Fruit fly (Drosophila melanogaster) Kc167 (cell line): Measurements from ENCODE around the gene CG17270.

Experiments
- Myc ChIP-seq: fragments of >200 bp; optimal IDR thresholded peaks from 2 replicates; lab custom pipeline; 2017; ENCODE audit warnings: missing external identifiers
- Sin3A ChIP-seq: fragments of >200 bp; optimal IDR thresholded peaks from 2 replicates; lab custom pipeline; 2018; ENCODE audit warnings: missing external identifiers
- h ChIP-seq: fragments of >200 bp; optimal IDR thresholded peaks from 3 replicates; lab custom pipeline; 2018; ENCODE audit warnings: missing external identifiers
- insv ChIP-seq: fragments of >200 bp; optimal IDR thresholded peaks from 3 replicates; lab custom pipeline; 2018; ENCODE audit warnings: missing external identifiers

DNA sequence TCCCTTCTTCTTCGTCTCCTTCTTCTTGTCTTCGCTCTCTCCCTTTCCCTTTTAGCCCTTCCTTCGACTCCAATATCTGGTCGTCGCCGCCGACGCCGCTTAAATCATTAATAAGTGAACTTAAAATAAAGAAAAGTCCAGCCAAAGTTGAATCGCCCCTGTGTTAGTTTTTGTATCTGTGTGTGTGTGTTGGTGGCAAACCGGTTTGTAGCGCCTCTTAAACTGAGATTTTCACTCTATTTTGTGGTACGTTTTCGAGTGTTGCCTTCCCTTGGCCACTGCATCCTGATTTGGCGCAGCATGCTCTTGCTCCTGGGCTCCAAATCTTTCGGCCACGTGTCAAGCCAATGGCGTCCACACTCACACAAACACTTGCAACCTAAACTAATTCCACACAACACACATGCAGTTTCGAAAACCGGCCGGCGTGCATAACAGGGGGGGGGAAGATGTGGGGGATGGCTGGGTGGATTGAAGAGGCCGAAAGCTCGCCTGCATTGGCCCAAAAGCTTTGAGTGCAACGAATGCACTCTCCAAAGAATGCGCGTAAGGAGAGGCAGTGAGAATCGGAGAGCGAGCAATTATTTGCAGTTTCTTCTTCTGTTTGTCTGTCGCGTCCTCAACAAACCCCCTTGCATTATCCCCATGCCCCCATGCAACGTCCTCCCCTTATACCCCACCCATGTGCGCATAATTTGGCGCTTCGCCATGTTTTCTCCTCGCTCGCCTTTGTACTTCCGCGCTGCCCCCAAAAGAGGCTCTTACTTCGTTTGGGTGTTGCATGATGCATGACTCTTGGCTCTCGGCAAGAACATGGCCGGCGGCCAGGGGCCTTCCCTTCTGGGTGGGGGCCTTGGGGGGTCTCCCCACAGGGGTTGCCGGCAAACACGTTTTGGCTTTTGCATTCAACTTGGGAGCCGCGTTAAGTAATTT is 34.0 kb downstream of the CG17270 start:
- no peak for TF ChIP-seq insv
- no peak for TF ChIP-seq Sin3A (lab: Kevin White, UChicago)
- no peak for TF ChIP-seq h (lab: Kevin White, UChicago)
- TF ChIP-seq Myc (lab: Kevin White, UChicago): no peak
